Fruit fly (Drosophila melanogaster): ENCODE results near the gene Prx6a.

DNA sequence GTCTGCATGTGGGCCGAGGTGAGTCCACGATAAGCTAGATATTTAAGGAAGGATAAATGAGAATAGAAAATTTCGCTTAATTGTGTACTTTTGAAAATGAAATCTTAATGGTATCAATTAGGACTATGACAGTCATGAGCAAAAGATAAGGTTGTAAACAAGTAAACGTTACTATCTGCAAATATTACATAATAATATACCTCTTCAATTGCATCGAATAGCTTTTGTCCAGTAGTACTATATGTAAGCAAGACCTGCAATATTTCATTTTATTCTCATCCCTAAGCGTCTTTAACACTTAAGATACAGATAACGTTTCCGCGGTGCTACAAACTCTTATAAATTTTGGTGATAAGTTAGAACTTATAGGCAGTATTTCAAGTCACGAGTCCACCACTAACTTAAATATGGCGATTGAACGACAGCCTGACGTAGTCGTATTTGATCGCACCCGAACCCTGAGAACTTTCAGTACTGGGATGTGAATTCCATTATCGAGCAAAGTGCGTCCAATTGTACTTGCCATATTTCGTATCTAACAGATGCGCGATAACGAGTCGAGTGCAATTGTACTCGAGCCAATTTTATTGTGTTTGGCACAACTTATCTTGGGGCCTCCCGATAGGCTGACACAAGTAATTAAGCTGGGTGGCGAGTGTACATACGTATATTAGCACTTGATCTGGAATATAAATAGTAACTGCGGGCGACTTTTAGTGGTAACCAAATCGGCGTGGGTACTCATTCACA lies 12.3 kb downstream of the Prx6a start:
- TF ChIP-seq EcR (GFP tag; optimal IDR thresholded peaks at IDR 0.05) (no peak), CG9948 (tag; optimal IDR thresholded peaks at IDR 0.05) (no peak), Ets98B (GFP tag; IDR thresholded peaks at IDR 0.05) (no peak), CG13204 (GFP tag; optimal IDR thresholded peaks at IDR 0.05) (no peak), CG12605 (GFP tag; IDR thresholded peaks at IDR 0.05) (no peak), CG10348 (GFP tag; IDR thresholded peaks at IDR 0.05) (no peak)
